Fruit fly (Drosophila melanogaster) whole organism, embryonic: ENCODE data around the gene AstA-R1.

Experiments used
- Adf1 ChIP-seq: fragments of 200-800 bp; sonication (Bioruptor generic); IDR thresholded peaks from 2 replicates; pipeline ENCODE4 v1.3.6; 2022; ENCODE audit warnings: missing biosample characterization, missing genetic modification characterization
- Aef1 ChIP-seq: fragments of 200-800 bp; sonication (Bioruptor generic); IDR thresholded peaks from 3 replicates; pipeline ENCODE4 v1.3.6; 2022; ENCODE audit warnings: missing biosample characterization, missing genetic modification characterization
- Atf-2 ChIP-seq: fragments of 200-800 bp; sonication (Bioruptor generic); optimal IDR thresholded peaks from 2 replicates; lab custom pipeline; 2016; ENCODE audit warnings: missing biosample characterization, missing genetic modification characterization
- Awh ChIP-seq: fragments of 200-800 bp; sonication (Bioruptor generic); IDR thresholded peaks from 2 replicates; pipeline ENCODE4, ENCODE4 v1.3.6; 2022; ENCODE audit warnings: missing biosample characterization, missing genetic modification characterization
- BEAF-32 ChIP-seq: fragments of 200-800 bp; sonication (Bioruptor generic); optimal IDR thresholded peaks from 3 replicates; lab custom pipeline; 2017; ENCODE audit warnings: missing biosample characterization, missing genetic modification characterization, mild to moderate bottlenecking, moderate library complexity, missing genetic modification reagents
- CG10209 ChIP-seq: fragments of 200-800 bp; sonication (Bioruptor generic); optimal IDR thresholded peaks from 3 replicates; lab custom pipeline; 2017; ENCODE audit warnings: missing biosample characterization, mild to moderate bottlenecking, missing genetic modification characterization, missing genetic modification reagents
- CG10979 ChIP-seq: fragments of 200-800 bp; sonication (Bioruptor generic); optimal IDR thresholded peaks from 2 replicates; lab custom pipeline; 2018; ENCODE audit warnings: missing biosample characterization, mild to moderate bottlenecking, missing genetic modification characterization, moderate library complexity
- CG11696 ChIP-seq: fragments of 200-800 bp; sonication (Bioruptor generic); IDR thresholded peaks from 2 replicates; pipeline ENCODE4 v1.3.6; 2022; ENCODE audit warnings: missing biosample characterization, missing genetic modification characterization
- CG11723 ChIP-seq: fragments of 200-800 bp; sonication (Bioruptor generic); optimal IDR thresholded peaks from 2 replicates; lab custom pipeline; 2017; ENCODE audit warnings: missing biosample characterization, mild to moderate bottlenecking, missing genetic modification characterization
- CG14441 ChIP-seq: fragments of 200-800 bp; sonication (Bioruptor generic); IDR thresholded peaks from 2 replicates; pipeline ENCODE4 v1.3.6; 2022; ENCODE audit warnings: missing biosample characterization, missing genetic modification characterization
- CG15011 ChIP-seq: fragments of 200-800 bp; sonication (Bioruptor generic); optimal IDR thresholded peaks from 3 replicates; lab custom pipeline; 2018; ENCODE audit warnings: missing biosample characterization, mild to moderate bottlenecking, missing genetic modification characterization
- CG15073 ChIP-seq: fragments of 200-800 bp; sonication (Bioruptor generic); optimal IDR thresholded peaks from 2 replicates; lab custom pipeline; 2016; ENCODE audit warnings: missing biosample characterization, missing genetic modification characterization
- CG16813 ChIP-seq: fragments of 200-800 bp; sonication (Bioruptor generic); IDR thresholded peaks from 3 replicates; pipeline ENCODE4 v1.3.6; 2022; ENCODE audit warnings: missing biosample characterization, missing genetic modification characterization; ENCODE audit not compliant: partially characterized antibody
- CG16815 ChIP-seq: fragments of 200-800 bp; sonication (Bioruptor generic); optimal IDR thresholded peaks from 3 replicates; lab custom pipeline; 2017; ENCODE audit warnings: missing biosample characterization, mild to moderate bottlenecking, missing genetic modification characterization
- CG18011 ChIP-seq: fragments of 200-800 bp; sonication (Bioruptor generic); optimal IDR thresholded peaks from 2 replicates; lab custom pipeline; 2017; ENCODE audit warnings: missing biosample characterization, missing genetic modification characterization, mild to moderate bottlenecking, moderate library complexity, missing genotype
- CG18476 ChIP-seq: fragments of 200-800 bp; sonication (Bioruptor generic); optimal IDR thresholded peaks from 2 replicates; lab custom pipeline; 2016; ENCODE audit warnings: missing biosample characterization, mild to moderate bottlenecking, missing genetic modification characterization
- CG31388 ChIP-seq: fragments of 200-800 bp; sonication (Bioruptor generic); optimal IDR thresholded peaks from 2 replicates; lab custom pipeline; 2016; ENCODE audit warnings: missing biosample characterization, missing genetic modification characterization
- CG3163 ChIP-seq: fragments of 200-800 bp; sonication (Bioruptor generic); optimal IDR thresholded peaks from 3 replicates; lab custom pipeline; 2016; ENCODE audit warnings: missing biosample characterization, missing genetic modification characterization
- CG33557 ChIP-seq: fragments of 200-800 bp; sonication (Bioruptor generic); optimal IDR thresholded peaks from 2 replicates; lab custom pipeline; 2019; ENCODE audit warnings: missing biosample characterization, mild to moderate bottlenecking, missing genetic modification characterization, moderate library complexity
- CG3847 ChIP-seq: fragments of 200-800 bp; sonication (Bioruptor generic); IDR thresholded peaks from 2 replicates; pipeline ENCODE4 v1.3.6; 2022; ENCODE audit warnings: missing biosample characterization, missing genetic modification characterization
- CG4328 ChIP-seq: fragments of 200-800 bp; sonication (Bioruptor generic); optimal IDR thresholded peaks from 3 replicates; lab custom pipeline; 2017; ENCODE audit warnings: missing biosample characterization, missing genetic modification reagents, missing genetic modification characterization
- CG4424 ChIP-seq: fragments of 200-800 bp; sonication (Bioruptor generic); optimal IDR thresholded peaks from 3 replicates; lab custom pipeline; 2016; ENCODE audit warnings: missing biosample characterization, missing genetic modification characterization
- CG5180 ChIP-seq: fragments of 200-800 bp; sonication (Bioruptor generic); optimal IDR thresholded peaks from 3 replicates; lab custom pipeline; 2017; ENCODE audit warnings: missing biosample characterization, missing genetic modification characterization, mild to moderate bottlenecking, moderate library complexity, missing genetic modification reagents
- CG6175 ChIP-seq: fragments of 200-800 bp; sonication (Bioruptor generic); IDR thresholded peaks from 3 replicates; pipeline ENCODE4 v1.3.6; 2022; ENCODE audit warnings: missing biosample characterization, missing genetic modification characterization
- CG6683 ChIP-seq: fragments of 200-800 bp; sonication (Bioruptor generic); optimal IDR thresholded peaks from 2 replicates; lab custom pipeline; 2017; ENCODE audit warnings: missing biosample characterization, mild to moderate bottlenecking, missing genetic modification characterization, missing genetic modification reagents
- CG7928 ChIP-seq: fragments of 200-800 bp; sonication (Bioruptor generic); optimal IDR thresholded peaks from 2 replicates; lab custom pipeline; 2017; ENCODE audit warnings: missing biosample characterization, mild to moderate bottlenecking, missing genetic modification characterization
- CG8359 ChIP-seq: fragments of 200-800 bp; sonication (Bioruptor generic); optimal IDR thresholded peaks from 2 replicates; lab custom pipeline; 2017; ENCODE audit warnings: missing biosample characterization, mild to moderate bottlenecking, missing genetic modification characterization, borderline replicate concordance
- CG8388 ChIP-seq: fragments of 200-800 bp; sonication (Bioruptor generic); optimal IDR thresholded peaks from 2 replicates; lab custom pipeline; 2019; ENCODE audit warnings: missing biosample characterization, mild to moderate bottlenecking, missing genetic modification characterization, moderate library complexity
- Elba2 ChIP-seq: fragments of 200-800 bp; sonication (Bioruptor generic); optimal IDR thresholded peaks from 3 replicates; lab custom pipeline; 2016; ENCODE audit warnings: missing biosample characterization, missing genetic modification characterization
- Ets97D ChIP-seq: fragments of 200-800 bp; sonication (Bioruptor generic); optimal IDR thresholded peaks from 3 replicates; lab custom pipeline; 2016; ENCODE audit warnings: missing biosample characterization, missing genetic modification characterization
- Spps ChIP-seq: fragments of 200-800 bp; sonication (Bioruptor generic); optimal IDR thresholded peaks from 2 replicates; lab custom pipeline; 2018; ENCODE audit warnings: missing biosample characterization, mild to moderate bottlenecking, missing genetic modification characterization
- bab2 ChIP-seq: fragments of 200-800 bp; sonication (Bioruptor generic); optimal IDR thresholded peaks from 2 replicates; lab custom pipeline; 2016; ENCODE audit warnings: missing biosample characterization, missing genetic modification characterization
- br ChIP-seq: fragments of >200 bp; optimal IDR thresholded peaks from 2 replicates; lab custom pipeline; 2017
- crp ChIP-seq, 2 experiments: fragments of 200-800 bp; sonication (Bioruptor generic); optimal IDR thresholded peaks; 2 replicates in 1 of 2; 3 replicates in 1 of 2; lab custom pipeline; 2017; ENCODE audit warnings: missing biosample characterization in 2 of 2, missing genetic modification characterization in 2 of 2, mild to moderate bottlenecking in 1 of 2, moderate library complexity in 1 of 2
- fd102C ChIP-seq: fragments of 200-800 bp; sonication (Bioruptor generic); optimal IDR thresholded peaks from 2 replicates; lab custom pipeline; 2018; ENCODE audit warnings: missing biosample characterization, mild to moderate bottlenecking, missing genetic modification characterization, moderate library complexity
- fd96Cb ChIP-seq: fragments of 200-800 bp; sonication (Bioruptor generic); optimal IDR thresholded peaks from 2 replicates; lab custom pipeline; 2018; ENCODE audit warnings: missing biosample characterization, mild to moderate bottlenecking, missing genetic modification characterization, moderate library complexity
- gcm2 ChIP-seq: fragments of 200-800 bp; sonication (Bioruptor generic); optimal IDR thresholded peaks from 2 replicates; lab custom pipeline; 2016; ENCODE audit warnings: missing biosample characterization, missing genetic modification characterization
- gfzf ChIP-seq: fragments of 200-800 bp; sonication (Bioruptor generic); optimal IDR thresholded peaks from 2 replicates; lab custom pipeline; 2016; ENCODE audit warnings: missing biosample characterization, mild to moderate bottlenecking, missing genetic modification characterization, moderate library complexity
- knrl ChIP-seq: fragments of 200-800 bp; sonication (Bioruptor generic); IDR thresholded peaks from 3 replicates; pipeline ENCODE4 v1.3.6; 2022; ENCODE audit warnings: missing biosample characterization, missing genetic modification characterization; ENCODE audit not compliant: partially characterized antibody
- lov ChIP-seq, 2 experiments: fragments of 200-800 bp in 1 of 2; fragments of >200 bp in 1 of 2; sonication (Bioruptor generic) in 1 of 2; IDR thresholded peaks in 1 of 2; optimal IDR thresholded peaks in 1 of 2; 2 replicates in 1 of 2; 3 replicates in 1 of 2; pipeline versions ENCODE4 v1.3.6 to Lab custom; 2017 to 2022; ENCODE audit warnings: missing biosample characterization in 1 of 2, missing genetic modification characterization in 1 of 2
- maf-S ChIP-seq: fragments of 200-800 bp; sonication (Bioruptor generic); optimal IDR thresholded peaks from 2 replicates; lab custom pipeline; 2016; ENCODE audit warnings: missing biosample characterization, missing genetic modification characterization
- pzg ChIP-seq: fragments of 200-800 bp; sonication (Bioruptor generic); optimal IDR thresholded peaks from 3 replicates; lab custom pipeline; 2018; ENCODE audit warnings: missing biosample characterization, mild to moderate bottlenecking, missing genetic modification characterization, moderate library complexity
- ro ChIP-seq: fragments of 200-800 bp; sonication (Bioruptor generic); IDR thresholded peaks from 2 replicates; pipeline ENCODE4 v1.3.6; 2022; ENCODE audit warnings: missing biosample characterization, missing genetic modification characterization
- sna ChIP-seq: fragments of 200-800 bp; sonication (Bioruptor generic); IDR thresholded peaks from 2 replicates; pipeline ENCODE4 v1.3.6; 2022; ENCODE audit warnings: missing biosample characterization, missing genetic modification characterization; ENCODE audit not compliant: partially characterized antibody
- tap ChIP-seq: fragments of 200-800 bp; optimal IDR thresholded peaks from 3 replicates; lab custom pipeline; 2019; ENCODE audit warnings: missing biosample characterization, mild to moderate bottlenecking, missing genetic modification characterization, moderate library complexity
- tgo ChIP-seq: fragments of 200-800 bp; sonication (Bioruptor generic); IDR thresholded peaks from 3 replicates; pipeline ENCODE4 v1.3.6; 2022; ENCODE audit warnings: missing biosample characterization, missing genetic modification characterization

The AstA-R1 gene

DNA sequence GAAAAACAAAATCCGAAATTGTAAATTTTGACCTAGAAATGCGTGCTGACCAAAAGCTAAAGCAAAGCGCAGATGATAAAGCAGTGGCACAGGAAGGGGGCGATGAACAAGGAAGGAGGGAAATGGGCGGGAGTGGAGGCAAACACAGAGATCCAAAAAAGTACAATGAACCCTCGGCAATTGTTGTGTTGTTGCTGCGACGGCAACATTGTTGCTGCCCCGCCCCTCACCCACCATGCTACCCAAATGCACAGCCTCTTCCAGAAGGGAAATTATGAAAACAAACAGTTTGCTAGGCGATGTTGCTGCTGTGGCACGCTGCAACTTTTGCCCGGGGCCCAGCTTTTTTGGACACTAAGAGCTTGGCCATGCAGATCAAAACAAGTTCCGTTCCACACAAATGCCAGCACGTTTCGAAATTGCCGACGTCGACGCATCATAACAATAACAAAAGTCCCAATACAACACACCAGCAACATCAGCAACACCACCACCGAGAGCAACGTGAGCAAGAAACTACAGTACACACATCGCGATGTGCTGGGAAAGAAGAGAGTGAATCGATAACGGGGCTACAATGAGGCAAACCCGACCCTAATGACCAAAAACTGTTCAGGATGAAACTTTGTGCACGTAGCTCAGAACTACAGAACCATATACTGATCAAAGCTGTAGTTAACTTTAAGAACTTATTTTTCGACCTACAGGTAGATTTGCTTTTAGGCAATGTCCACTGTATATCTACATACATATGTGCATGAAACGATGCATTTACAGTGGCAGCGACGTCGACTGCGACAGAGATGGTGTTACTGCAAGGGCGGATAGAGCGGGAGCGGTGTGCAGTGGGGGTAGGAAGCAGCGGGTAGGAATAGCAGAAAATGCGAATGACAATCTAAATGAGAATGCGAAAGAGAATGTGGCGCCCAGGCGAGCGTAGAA is 112.4 kb downstream of the AstA-R1 start (continued):
- peak; percentile 62 for TF ChIP-seq CG4424
- TF ChIP-seq CG11696 (GFP tag; lab: Robert Waterston, UW), result no peak
- peak; percentile 69 for TF ChIP-seq Adf1 (GFP tag; lab: Robert Waterston, UW)
- no peak for TF ChIP-seq CG31388
- TF ChIP-seq Ets97D, result no peak
- TF ChIP-seq fd96Cb (tag; lab: Kevin White, UChicago), result peak; percentile 80
- TF ChIP-seq CG4328, result peak; percentile 26
- no peak for TF ChIP-seq gfzf (GFP tag; lab: Kevin White, UChicago)
- TF ChIP-seq knrl (GFP tag; lab: Robert Waterston, UW), result no peak; the same call in 2 of the 3 replicates
- peak; percentile 49; the same call in 2 of the 3 replicates for TF ChIP-seq Aef1
- TF ChIP-seq gcm2 (GFP tag; lab: Kevin White, UChicago), result peak; percentile 17
- TF ChIP-seq fd102C (GFP tag; lab: Kevin White, UChicago), result no peak
- TF ChIP-seq sna (GFP tag; lab: Robert Waterston, UW), result no peak
- TF ChIP-seq tgo (GFP tag; lab: Robert Waterston, UW), result peak; percentile 66
- no peak for TF ChIP-seq CG7928 (GFP tag; lab: Kevin White, UChicago)
- peak; percentile 30; the same call in 1 of the 2 replicates for TF ChIP-seq CG3847 (GFP tag; lab: Robert Waterston, UW)
- TF ChIP-seq bab2, result peak; percentile 36
- TF ChIP-seq CG6683 (GFP tag; lab: Kevin White, UChicago), result no peak
- peak; percentile 56 for TF ChIP-seq CG14441 (GFP tag; lab: Robert Waterston, UW)
- no peak for TF ChIP-seq CG16813 (GFP tag; lab: Robert Waterston, UW)
- TF ChIP-seq Awh (GFP tag; lab: Robert Waterston, UW), result peak; percentile 69; the same call in 1 of the 2 replicates
- TF ChIP-seq CG10209 (GFP tag; lab: Kevin White, UChicago), result peak; percentile 54
- TF ChIP-seq crp (GFP tag; optimal IDR thresholded peaks at IDR 0.05; lab: Kevin White, UChicago), result peak in 1 of 2 experiments; percentile 16
- peak; percentile 59 for TF ChIP-seq Spps (tag; lab: Kevin White, UChicago)
- TF ChIP-seq CG8359, result peak; percentile 39
- peak; percentile 18 for TF ChIP-seq CG18011 (GFP tag; lab: Kevin White, UChicago)
- TF ChIP-seq CG5180 (GFP tag; lab: Kevin White, UChicago), result peak; percentile 44
- TF ChIP-seq CG11723 (GFP tag; lab: Kevin White, UChicago), result peak; percentile 49
- peak; percentile 7 for TF ChIP-seq CG18476 (GFP tag; lab: Kevin White, UChicago)
- TF ChIP-seq CG33557, result peak; percentile 61
- TF ChIP-seq Elba2, result no peak
- TF ChIP-seq Atf-2, result peak; percentile 24
- peak; percentile 67 for TF ChIP-seq tap (tag; lab: Kevin White, UChicago)
- no peak for TF ChIP-seq pzg (GFP tag; lab: Kevin White, UChicago)
- TF ChIP-seq br (lab: Kevin White, UChicago), result no peak
- TF ChIP-seq BEAF-32, result no peak
- TF ChIP-seq CG3163 (GFP tag; lab: Kevin White, UChicago), result peak; percentile 81
- peak; percentile 48 for TF ChIP-seq maf-S (GFP tag; lab: Kevin White, UChicago)
- no peak for TF ChIP-seq lov (optimal IDR thresholded peaks at IDR 0.05; lab: Kevin White, UChicago)
- no peak for TF ChIP-seq lov (GFP tag; IDR thresholded peaks at IDR 0.05; lab: Robert Waterston, UW)
- TF ChIP-seq CG15073 (GFP tag; lab: Kevin White, UChicago), result no peak
- peak; percentile 76 for TF ChIP-seq CG8388
- no peak for TF ChIP-seq CG6175 (GFP tag; lab: Robert Waterston, UW)
- TF ChIP-seq ro (GFP tag; lab: Robert Waterston, UW), result no peak
- peak; percentile 84 for TF ChIP-seq CG10979 (tag; lab: Kevin White, UChicago)
- TF ChIP-seq CG15011 (GFP tag; lab: Kevin White, UChicago), result no peak
- TF ChIP-seq CG16815 (GFP tag; lab: Kevin White, UChicago), result peak; percentile 59
